Fruit fly (Drosophila melanogaster) whole organism, larva: ENCODE data around the gene Sfp79B.

ENCODE experiments used
- noc ChIP-seq: fragments of 200-800 bp; sonication (Bioruptor generic); optimal IDR thresholded peaks from 3 replicates; lab custom pipeline; 2019; ENCODE audit warnings: missing biosample characterization, mild to moderate bottlenecking, missing genetic modification characterization, moderate library complexity

Sfp79B gene

dm6 chr3L:22094308-22094866 lies 14.3 kb downstream of the Sfp79B start:
- TF ChIP-seq noc (tag; lab: Kevin White, UChicago), result no peak

DNA sequence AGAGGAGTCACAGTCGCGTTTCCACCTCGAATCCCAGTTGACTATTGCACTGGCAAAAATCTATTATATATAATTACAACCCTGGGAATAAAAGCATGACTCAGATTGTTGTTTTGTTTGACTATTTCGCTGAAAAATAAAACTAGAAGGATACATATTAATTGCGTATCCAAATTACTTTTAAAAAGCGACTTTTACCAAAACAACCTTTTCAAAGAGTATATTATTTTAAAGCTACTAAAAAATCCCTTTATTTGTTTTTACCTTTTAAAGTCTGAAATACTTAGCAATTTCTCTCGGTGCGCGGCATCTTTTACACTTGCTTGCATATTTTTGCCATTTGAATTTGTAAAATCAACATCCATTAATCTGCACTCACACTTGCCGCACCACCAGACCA lies 26.6 kb downstream of the Sfp79B start:
- TF ChIP-seq noc (tag; lab: Kevin White, UChicago), result no peak

DNA sequence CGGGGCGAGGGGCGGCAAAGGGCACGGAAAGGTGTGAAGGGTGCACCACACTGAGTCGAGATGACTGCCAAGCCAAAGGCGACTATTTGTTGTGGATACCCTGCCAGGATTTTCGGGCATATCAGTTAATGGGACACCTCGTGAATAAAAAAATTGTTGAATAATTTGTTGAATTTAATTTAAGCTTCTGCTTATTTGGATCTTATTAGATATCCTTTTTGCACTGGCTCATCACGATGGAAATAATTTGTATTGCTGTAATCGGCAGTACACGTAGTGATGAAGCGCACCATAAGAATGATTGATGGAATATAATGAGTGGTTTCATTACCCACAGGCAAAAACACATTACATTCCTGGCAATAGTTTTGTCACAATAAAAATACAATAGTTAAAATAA lies 29.8 kb downstream of the Sfp79B start:
- TF ChIP-seq noc (tag; lab: Kevin White, UChicago), result no peak

- no peak for TF ChIP-seq noc (tag; lab: Kevin White, UChicago)
Observed at dm6 chr3L:22113186-22113585, 33.1 kb downstream of the Sfp79B start.
